Worm (Caenorhabditis elegans) whole organism, L2 larva: ENCODE results near the gene F07B10.7.
"Not testable (repeated sequence)": the region's sequence is repeated elsewhere in the genome, so short reads cannot be mapped to it uniquely, and the experiment has no call there.

Source experiments
- C34F6.9 ChIP-seq: fragments of 150-350 bp; optimal IDR thresholded peaks from 2 replicates; lab custom pipeline; 2014; ENCODE audit warnings: missing biosample characterization, missing genetic modification characterization
- R02D3.7 ChIP-seq: fragments of 150-350 bp; optimal IDR thresholded peaks from 2 replicates; lab custom pipeline; 2014; ENCODE audit warnings: missing biosample characterization, missing genetic modification characterization
- aly-2 ChIP-seq: fragments of 150-350 bp; optimal IDR thresholded peaks from 2 replicates; lab custom pipeline; 2014; ENCODE audit warnings: missing biosample characterization, missing genetic modification characterization
- ama-1 ChIP-seq: fragments of 150-350 bp; optimal IDR thresholded peaks from 2 replicates; lab custom pipeline; 2018; ENCODE audit warnings: inconsistent platforms
- ceh-82 ChIP-seq: fragments of 150-350 bp; optimal IDR thresholded peaks from 2 replicates; lab custom pipeline; 2014; ENCODE audit warnings: missing biosample characterization, missing genetic modification characterization
- dmd-4 ChIP-seq: sonication (generic microtip); optimal IDR thresholded peaks from 2 replicates; lab custom pipeline; 2017; ENCODE audit warnings: missing biosample characterization, missing genetic modification characterization
- egl-27 ChIP-seq: sonication (generic microtip); optimal IDR thresholded peaks from 3 replicates; lab custom pipeline; 2017; ENCODE audit warnings: missing biosample characterization, missing genetic modification reagents, missing genetic modification characterization
- elt-1 ChIP-seq: fragments of 150-350 bp; optimal IDR thresholded peaks from 2 replicates; lab custom pipeline; 2014; ENCODE audit warnings: missing biosample characterization, missing genetic modification characterization
- elt-3 ChIP-seq: sonication (generic microtip); optimal IDR thresholded peaks from 2 replicates; lab custom pipeline; 2017; ENCODE audit warnings: missing biosample characterization, missing genetic modification characterization
- fos-1 ChIP-seq: fragments of 150-350 bp; optimal IDR thresholded peaks from 2 replicates; lab custom pipeline; 2014; ENCODE audit warnings: missing biosample characterization, missing genetic modification characterization
- gmeb-1 ChIP-seq: fragments of 150-350 bp; optimal IDR thresholded peaks from 2 replicates; lab custom pipeline; 2014; ENCODE audit warnings: missing biosample characterization, missing genetic modification characterization
- lin-13 ChIP-seq: fragments of 150-350 bp; optimal IDR thresholded peaks from 2 replicates; lab custom pipeline; 2014; ENCODE audit warnings: missing biosample characterization, missing genetic modification reagents, missing genetic modification characterization
- lsy-2 ChIP-seq, 2 experiments: fragments of 150-350 bp in 1 of 2; sonication (generic microtip) in 1 of 2; optimal IDR thresholded peaks; 2 replicates each; lab custom pipeline; 2014 to 2017; ENCODE audit warnings: missing biosample characterization in 2 of 2, missing genetic modification characterization in 2 of 2
- mab-5 ChIP-seq: fragments of 150-350 bp; optimal IDR thresholded peaks from 2 replicates; lab custom pipeline; 2014; ENCODE audit warnings: missing biosample characterization, missing genetic modification characterization
- mbf-1 ChIP-seq: sonication (generic microtip); optimal IDR thresholded peaks from 2 replicates; lab custom pipeline; 2017; ENCODE audit warnings: missing biosample characterization, missing genetic modification characterization
- mdl-1 ChIP-seq, 2 experiments: fragments of 150-350 bp in 1 of 2; sonication (generic microtip) in 1 of 2; optimal IDR thresholded peaks; 2 replicates each; lab custom pipeline; 2017; ENCODE audit warnings: missing biosample characterization in 2 of 2, missing genetic modification characterization in 2 of 2
- nhr-11 ChIP-seq: fragments of 150-350 bp; optimal IDR thresholded peaks from 2 replicates; lab custom pipeline; 2014; ENCODE audit warnings: missing biosample characterization, missing genetic modification characterization
- nhr-129 ChIP-seq: fragments of 150-350 bp; optimal IDR thresholded peaks from 2 replicates; lab custom pipeline; 2014; ENCODE audit warnings: missing biosample characterization, missing genetic modification characterization
- nhr-21 ChIP-seq: fragments of 150-350 bp; optimal IDR thresholded peaks from 2 replicates; lab custom pipeline; 2014; ENCODE audit warnings: missing biosample characterization, missing genetic modification characterization
- nhr-23 ChIP-seq: fragments of 150-350 bp; optimal IDR thresholded peaks from 2 replicates; lab custom pipeline; 2014; ENCODE audit warnings: missing biosample characterization, missing genetic modification reagents, missing genetic modification characterization
- nhr-25 ChIP-seq: fragments of 150-350 bp; sonication (generic microtip); optimal IDR thresholded peaks from 3 replicates; lab custom pipeline; 2014; ENCODE audit warnings: missing biosample characterization, missing genetic modification characterization
- nhr-6 ChIP-seq: fragments of 150-350 bp; optimal IDR thresholded peaks from 2 replicates; lab custom pipeline; 2014; ENCODE audit warnings: missing biosample characterization, missing genetic modification characterization
- peb-1 ChIP-seq: fragments of 150-350 bp; optimal IDR thresholded peaks from 2 replicates; lab custom pipeline; 2014; ENCODE audit warnings: missing biosample characterization, missing genetic modification characterization
- sem-4 ChIP-seq: fragments of 150-350 bp; optimal IDR thresholded peaks from 2 replicates; lab custom pipeline; 2014; ENCODE audit warnings: missing biosample characterization, missing genetic modification reagents, missing genetic modification characterization
- skn-1 ChIP-seq: sonication (generic microtip); optimal IDR thresholded peaks from 2 replicates; lab custom pipeline; 2017; ENCODE audit warnings: missing biosample characterization, missing genetic modification characterization
- sma-9 ChIP-seq, 2 experiments: fragments of 150-350 bp in 1 of 2; sonication (generic microtip) in 1 of 2; optimal IDR thresholded peaks; 2 replicates each; lab custom pipeline; 2014 to 2016; ENCODE audit warnings: missing genetic modification characterization in 2 of 2, mild to moderate bottlenecking in 1 of 2, missing biosample characterization in 1 of 2, missing compliant biosample characterization in 1 of 2, missing genetic modification reagents in 1 of 2, moderate library complexity in 1 of 2
- snpc-4 ChIP-seq: fragments of 150-350 bp; optimal IDR thresholded peaks from 2 replicates; lab custom pipeline; 2014; ENCODE audit warnings: missing biosample characterization, missing genetic modification characterization
- unc-39 ChIP-seq: fragments of 150-350 bp; optimal IDR thresholded peaks from 2 replicates; lab custom pipeline; 2014; ENCODE audit warnings: missing biosample characterization, missing genetic modification characterization
- unc-55 ChIP-seq: fragments of 150-350 bp; sonication (generic microtip); optimal IDR thresholded peaks from 3 replicates; lab custom pipeline; 2014; ENCODE audit warnings: missing biosample characterization, missing genetic modification reagents, missing genetic modification characterization
- unc-62 ChIP-seq: fragments of 150-350 bp; optimal IDR thresholded peaks from 2 replicates; lab custom pipeline; 2014; ENCODE audit warnings: missing biosample characterization, missing genetic modification reagents, missing genetic modification characterization
- zag-1 ChIP-seq: fragments of 150-350 bp; optimal IDR thresholded peaks from 2 replicates; lab custom pipeline; 2014; ENCODE audit warnings: missing biosample characterization, missing genetic modification characterization
- ztf-1 ChIP-seq: fragments of 200-800 bp; sonication (Bioruptor generic); conservative IDR thresholded peaks from 2 replicates; pipeline ENCODE4 v1.3.6; 2022; ENCODE audit warnings: missing genetic modification characterization, missing compliant biosample characterization
- ztf-11 ChIP-seq: sonication (generic microtip); optimal IDR thresholded peaks from 2 replicates; lab custom pipeline; 2017; ENCODE audit warnings: missing biosample characterization, missing genetic modification characterization
- ztf-4 ChIP-seq: fragments of 150-350 bp; optimal IDR thresholded peaks from 2 replicates; lab custom pipeline; 2014; ENCODE audit warnings: missing biosample characterization, missing genetic modification characterization

The F07B10.7 gene

DNA sequence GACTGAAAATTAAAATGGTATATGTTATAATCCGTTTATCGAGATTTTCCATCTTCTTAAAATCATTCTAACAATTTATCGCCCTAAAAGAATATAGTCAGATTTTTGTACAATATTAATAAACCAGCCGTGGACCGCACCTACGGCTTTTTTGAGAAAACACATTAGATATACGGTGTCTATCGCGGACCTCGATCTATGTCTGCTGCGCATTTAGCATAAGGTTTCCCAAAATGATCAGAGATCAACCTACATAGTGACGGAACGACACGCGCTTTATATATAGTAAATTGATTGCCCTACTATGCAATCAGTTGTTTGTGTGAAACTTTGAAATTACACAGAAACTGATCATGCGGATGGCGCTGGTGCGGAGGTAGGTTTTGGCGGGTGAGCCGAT lies 32.2 kb upstream of the F07B10.7 start:
- no peak for TF ChIP-seq nhr-25 (tag; lab: Kevin White, UChicago)
- no peak for TF ChIP-seq fos-1 (tag; lab: Kevin White, UChicago)
- TF ChIP-seq nhr-23 (tag; lab: Kevin White, UChicago), result no peak
- no peak for TF ChIP-seq R02D3.7 (tag; lab: Kevin White, UChicago)
- TF ChIP-seq mab-5 (tag; lab: Kevin White, UChicago), result no peak
- TF ChIP-seq nhr-11 (tag; lab: Kevin White, UChicago), result no peak
- no peak for TF ChIP-seq ztf-1 (GFP tag; lab: Robert Waterston, UW)
- no peak for TF ChIP-seq mdl-1 (tag; optimal IDR thresholded peaks at IDR 0.05; lab: Kevin White, UChicago)
- no peak for TF ChIP-seq elt-1 (tag; lab: Kevin White, UChicago)
- no peak for TF ChIP-seq mbf-1
- no peak for TF ChIP-seq skn-1 (tag; lab: Kevin White, UChicago)
- no peak for TF ChIP-seq ama-1 (lab: Kevin White, UChicago)

DNA sequence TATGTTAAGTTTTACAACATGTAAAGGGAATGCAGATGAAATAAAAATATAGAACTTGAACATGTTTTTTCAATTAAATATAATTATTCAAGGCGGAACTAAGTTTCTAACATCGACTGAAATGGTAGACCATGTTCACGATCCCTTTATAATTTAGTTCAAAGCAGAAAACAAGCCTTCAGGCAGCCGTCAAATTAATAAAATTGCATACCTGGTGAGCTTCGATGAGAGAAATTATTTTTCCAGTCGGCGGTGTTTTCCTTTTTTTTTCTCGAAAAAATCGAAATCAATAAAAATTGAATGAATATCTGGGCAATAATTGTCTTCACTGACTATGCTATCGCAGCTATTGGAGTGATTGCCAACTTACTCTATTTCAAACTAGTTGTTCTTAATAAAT lies 30.4 kb upstream of the F07B10.7 start, which contains the start of gene C03E10.1:
TSS of gene C03E10.1 (plus strand) at position 301 of the 400 bp plus-strand sequence.
- TF ChIP-seq lin-13 (GFP tag; lab: Kevin White, UChicago), result no peak
- TF ChIP-seq nhr-6 (tag; lab: Kevin White, UChicago), result no peak
- no peak for TF ChIP-seq elt-1 (tag; lab: Kevin White, UChicago)
- TF ChIP-seq gmeb-1 (tag; lab: Kevin White, UChicago), result no peak
- TF ChIP-seq dmd-4, result no peak
- no peak for TF ChIP-seq egl-27 (tag; lab: Kevin White, UChicago)
- no peak for TF ChIP-seq nhr-11 (tag; lab: Kevin White, UChicago)

ce11 chrV:11286114-11286513 lies 25.6 kb upstream of the F07B10.7 start, which contains the start of gene C03E10.3:
TSS of gene C03E10.3 (plus strand) at chrV:11286414.
- not testable (repeated sequence) for TF ChIP-seq skn-1, nhr-129, unc-39 (tag; lab: Kevin White, UChicago)

DNA sequence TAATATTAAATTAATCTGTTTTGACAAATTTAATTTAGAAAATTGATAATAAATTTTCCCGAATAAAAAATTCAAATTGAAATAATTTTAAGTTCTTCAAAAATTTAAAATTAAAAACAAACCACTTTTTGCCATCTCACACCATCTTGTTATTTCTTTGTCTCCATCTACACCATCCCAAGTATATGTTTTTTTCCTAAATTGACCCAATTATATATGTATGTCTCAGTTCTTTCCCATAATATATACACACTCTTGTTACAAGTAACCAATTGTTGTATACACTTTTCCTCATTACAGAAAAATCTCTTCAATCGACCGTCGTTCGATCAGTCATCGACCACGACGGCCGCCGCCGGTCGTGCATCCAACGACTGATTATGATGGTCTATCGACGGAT lies 21.8 kb upstream of the F07B10.7 start, which contains the start of gene gly-20:
TSS of gene gly-20 (plus strand) at position 301 of the 400 bp plus-strand sequence.
- TF ChIP-seq snpc-4 (tag; lab: Kevin White, UChicago), result no peak

DNA sequence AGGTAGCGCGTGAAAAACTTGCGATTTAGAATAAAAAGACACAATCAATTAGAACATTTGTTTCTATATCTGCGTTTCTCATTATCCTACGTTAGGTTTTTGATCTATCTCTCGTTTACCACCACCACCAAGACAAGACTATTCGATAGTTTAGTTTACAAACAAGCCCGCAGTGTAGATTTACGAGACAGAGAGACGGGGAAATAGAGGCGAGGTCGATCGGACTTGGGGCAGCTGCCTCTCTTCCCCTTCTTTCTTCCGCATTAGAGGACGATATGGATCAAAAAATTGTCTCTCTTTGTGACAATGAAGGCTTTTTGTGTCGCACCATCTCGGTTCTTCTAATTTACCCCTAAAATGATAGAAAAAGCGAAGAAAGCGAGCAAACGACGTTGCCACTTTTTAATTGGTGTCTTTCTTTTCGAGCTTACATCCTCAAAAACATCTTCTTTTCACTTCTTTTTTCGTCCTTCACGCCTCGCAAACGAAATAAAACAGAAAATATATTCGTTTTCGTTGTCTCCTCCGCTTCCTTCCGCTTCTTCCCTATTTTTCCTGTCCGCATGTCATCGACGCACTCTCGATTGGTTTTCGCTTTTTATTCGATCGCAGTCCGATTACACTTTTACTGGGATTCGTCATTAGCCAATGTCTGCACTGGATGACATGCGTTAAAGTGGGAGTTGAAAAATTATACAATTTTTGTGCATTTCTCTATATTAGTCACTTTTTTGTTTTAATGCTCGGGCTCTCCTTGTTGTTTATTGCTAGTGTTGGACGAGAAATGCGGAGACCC lies 21.1 kb upstream of the F07B10.7 start:
- TF ChIP-seq unc-55 (GFP tag; lab: Kevin White, UChicago) (peak; percentile 11), C34F6.9 (peak; percentile 26), mab-5 (tag; lab: Kevin White, UChicago) (no peak), peb-1 (tag; lab: Kevin White, UChicago) (no peak), ztf-11 (tag; lab: Kevin White, UChicago) (no peak), ztf-4 (tag; lab: Kevin White, UChicago) (no peak), elt-3 (no peak), ceh-82 (tag; lab: Kevin White, UChicago) (no peak), nhr-21 (tag; lab: Kevin White, UChicago) (peak; percentile 5), unc-62 (GFP tag; lab: Kevin White, UChicago) (no peak), aly-2 (tag; lab: Kevin White, UChicago) (no peak), lsy-2 (tag; optimal IDR thresholded peaks at IDR 0.05; lab: Kevin White, UChicago) (peak in 1 of 2 experiments; percentile 25), sma-9 (GFP tag; optimal IDR thresholded peaks at IDR 0.05; lab: Kevin White, UChicago) (peak; percentile 30), sma-9 (tag; optimal IDR thresholded peaks at IDR 0.05; lab: Kevin White, UChicago) (no peak), sem-4 (tag; lab: Kevin White, UChicago) (no peak), zag-1 (no peak)
